Worm (Caenorhabditis elegans): ENCODE measurements around the gene F59A6.12.
A peak's percentile ranks its signal among the peaks of the same experiment; 100 is the strongest.

F59A6.12 gene

DNA sequence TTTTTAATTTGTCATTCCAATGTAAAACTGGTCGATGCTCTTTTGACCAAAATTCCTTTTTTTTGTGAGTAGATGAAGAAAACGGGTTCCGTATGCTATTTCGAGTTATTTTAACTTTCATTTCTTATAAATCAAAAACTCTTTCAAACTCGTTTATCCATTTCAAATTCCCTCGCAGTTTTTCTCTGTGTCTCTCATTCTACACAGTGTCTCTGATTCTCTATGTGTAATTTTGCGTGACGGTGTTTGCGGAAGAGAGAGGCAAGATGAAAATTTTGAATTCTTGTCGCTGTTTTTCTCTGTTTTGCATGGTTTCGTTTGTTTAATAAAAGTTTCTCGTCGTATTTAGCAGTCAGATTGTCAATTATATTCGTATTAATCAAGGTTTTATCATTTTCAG lies 12.8 kb downstream of the F59A6.12 start, which contains the start of gene citk-2 (continued):
- TF ChIP-seq nhr-90 (tag; optimal IDR thresholded peaks at IDR 0.05; ENCODE audit: poor library complexity) (peak; percentile 93), ces-1 (GFP tag; optimal IDR thresholded peaks at IDR 0.05) (no peak), nhr-28 (tag; optimal IDR thresholded peaks at IDR 0.05) (no peak), dsc-1 (tag; optimal IDR thresholded peaks at IDR 0.05) (peak; percentile 94), lin-35 (GFP tag; optimal IDR thresholded peaks at IDR 0.05) (peak; percentile 100), lir-3 (tag; optimal IDR thresholded peaks at IDR 0.05; ENCODE audit: poor library complexity) (peak; percentile 85), rnt-1 (tag; optimal IDR thresholded peaks at IDR 0.05) (peak; percentile 97), nhr-11 (tag; optimal IDR thresholded peaks at IDR 0.05) (peak; percentile 86), sptf-1 (tag; optimal IDR thresholded peaks at IDR 0.05) (no peak), C16A3.4 (tag; optimal IDR thresholded peaks at IDR 0.05) (peak; percentile 92), unc-98 (GFP tag; IDR thresholded peaks at IDR 0.05) (peak; percentile 41; the same call in 1 of the 2 replicates), unc-62 (GFP tag; optimal IDR thresholded peaks at IDR 0.05) (no peak), mdl-1 (tag; optimal IDR thresholded peaks at IDR 0.05) (peak in 1 of 2 experiments; percentile 67), blmp-1 (tag; optimal IDR thresholded peaks at IDR 0.05) (no peak), fos-1 (tag; optimal IDR thresholded peaks at IDR 0.05) (peak; percentile 93), nhr-85 (tag) (peak; percentile 95), lin-14 (GFP tag; optimal IDR thresholded peaks at IDR 0.05) (peak; percentile 88), Y116A8C.19 (tag; optimal IDR thresholded peaks at IDR 0.05; ENCODE audit: borderline replicate concordance) (no peak), nhr-71 (tag; optimal IDR thresholded peaks at IDR 0.05) (peak; percentile 96), mep-1 (tag; optimal IDR thresholded peaks at IDR 0.05) (peak; percentile 98), efl-1 (optimal IDR thresholded peaks at IDR 0.05) (peak; percentile 100), efl-1 (GFP tag; optimal IDR thresholded peaks at IDR 0.05 in 1 of 2) (peak; percentile 100), nhr-12 (tag; optimal IDR thresholded peaks at IDR 0.05) (no peak), ceh-90 (tag; optimal IDR thresholded peaks at IDR 0.05) (peak; percentile 60), fkh-10 (GFP tag; optimal IDR thresholded peaks at IDR 0.05) (peak; percentile 21), aly-2 (tag; optimal IDR thresholded peaks at IDR 0.05) (peak; percentile 92), ama-1 (optimal IDR thresholded peaks at IDR 0.05) (no peak), nhr-20 (tag; optimal IDR thresholded peaks at IDR 0.05) (peak; percentile 95), nhr-47 (tag; optimal IDR thresholded peaks at IDR 0.05) (peak; percentile 96), C34B4.2 (tag; optimal IDR thresholded peaks at IDR 0.05) (peak; percentile 45), skn-1 (tag; optimal IDR thresholded peaks at IDR 0.05) (peak; percentile 94), tbx-2 (tag; optimal IDR thresholded peaks at IDR 0.05) (peak; percentile 94), tlp-1 (tag; optimal IDR thresholded peaks at IDR 0.05) (no peak), vab-15 (tag; optimal IDR thresholded peaks at IDR 0.05) (no peak), irx-1 (tag; optimal IDR thresholded peaks at IDR 0.05) (peak; percentile 84), snpc-4 (tag; optimal IDR thresholded peaks at IDR 0.05) (peak; percentile 90), hlh-17 (GFP tag; optimal IDR thresholded peaks at IDR 0.05; ENCODE audit: borderline replicate concordance) (no peak), fkh-4 (tag; optimal IDR thresholded peaks at IDR 0.05; ENCODE audit: borderline replicate concordance) (peak; percentile 67)

DNA sequence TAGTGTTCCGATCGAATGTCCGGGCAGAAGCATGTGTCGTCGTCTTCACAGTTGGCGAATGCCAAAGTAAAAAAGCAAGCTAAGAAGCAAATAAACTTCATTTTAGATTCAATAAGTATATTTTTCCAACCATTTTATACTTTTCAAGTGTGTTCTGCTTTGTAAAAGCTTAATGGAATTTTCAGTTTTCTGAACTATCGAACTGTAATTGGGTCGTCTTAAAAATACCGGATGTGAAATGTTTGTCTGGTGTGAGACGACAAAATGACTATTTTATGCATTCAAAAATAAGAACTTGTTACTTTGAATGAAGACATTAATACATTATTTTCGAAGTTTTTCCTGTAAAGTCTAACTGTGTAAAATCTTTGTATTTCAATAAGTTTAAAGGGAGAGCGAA lies 13.2 kb downstream of the F59A6.12 start, which contains the start of gene F59A6.11:
Gene F59A6.11 (minus strand): TSS at position 101 of the 400 bp plus-strand sequence.
- TF ChIP-seq ceh-90 (tag; optimal IDR thresholded peaks at IDR 0.05): no peak
- TF ChIP-seq efl-1 (optimal IDR thresholded peaks at IDR 0.05): no peak
- TF ChIP-seq efl-1 (GFP tag; optimal IDR thresholded peaks at IDR 0.05 in 1 of 2): peak in 1 of 2 experiments; percentile 72

DNA sequence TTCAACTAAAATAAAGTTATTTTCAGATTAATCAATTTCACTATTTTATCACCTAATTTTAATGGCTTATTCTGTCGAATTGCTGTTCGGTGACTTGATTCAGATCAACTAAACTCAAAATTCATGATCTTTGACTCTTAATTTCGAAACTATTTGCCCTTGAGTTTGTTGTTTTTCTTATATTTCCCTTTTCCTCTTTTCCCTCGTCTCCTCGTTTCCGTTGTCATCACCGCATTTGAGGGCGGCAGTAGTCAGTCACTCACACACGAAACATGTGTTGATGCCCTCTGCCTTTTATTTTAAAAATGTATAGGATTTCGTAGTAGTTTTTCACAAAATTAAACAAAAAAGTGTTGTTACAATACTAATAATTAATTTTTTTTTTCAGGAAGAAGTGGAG lies 16.9 kb downstream of the F59A6.12 start, which contains the start of gene rnh-1.0:
Gene rnh-1.0 (plus strand): TSS at position 389 of the 400 bp plus-strand sequence.
- TF ChIP-seq unc-86 (tag; optimal IDR thresholded peaks at IDR 0.05): no peak
- TF ChIP-seq sox-4 (tag; optimal IDR thresholded peaks at IDR 0.05): no peak
- peak; percentile 11 for TF ChIP-seq snu-23 (GFP tag; optimal IDR thresholded peaks at IDR 0.05)
- TF ChIP-seq nhr-85 (tag): peak; percentile 74
- TF ChIP-seq C16A3.4 (tag; optimal IDR thresholded peaks at IDR 0.05): no peak
- TF ChIP-seq skn-1 (tag; optimal IDR thresholded peaks at IDR 0.05): peak; percentile 19
- peak in 2 of 3 experiments; percentile 28 to 30 for TF ChIP-seq dpl-1 (GFP tag; optimal IDR thresholded peaks at IDR 0.05)
- TF ChIP-seq sup-37 (GFP tag; optimal IDR thresholded peaks at IDR 0.05): no peak
- no peak for TF ChIP-seq elt-2 (tag; optimal IDR thresholded peaks at IDR 0.05)
- no peak for TF ChIP-seq ceh-90 (tag; optimal IDR thresholded peaks at IDR 0.05)
- TF ChIP-seq unc-130 (tag; optimal IDR thresholded peaks at IDR 0.05): no peak
- no peak for TF ChIP-seq F16B12.6 (tag; optimal IDR thresholded peaks at IDR 0.05)
- TF ChIP-seq rnt-1 (tag; optimal IDR thresholded peaks at IDR 0.05): peak; percentile 18
- TF ChIP-seq efl-1 (optimal IDR thresholded peaks at IDR 0.05): no peak
- peak; percentile 9 to 93 for TF ChIP-seq efl-1 (GFP tag; optimal IDR thresholded peaks at IDR 0.05 in 1 of 2)
- peak; percentile 47 for TF ChIP-seq mep-1 (tag; optimal IDR thresholded peaks at IDR 0.05)
- TF ChIP-seq lin-39 (tag; optimal IDR thresholded peaks at IDR 0.05): no peak
- TF ChIP-seq nhr-71 (tag; optimal IDR thresholded peaks at IDR 0.05): peak; percentile 25
- TF ChIP-seq ceh-8 (GFP tag; optimal IDR thresholded peaks at IDR 0.05): no peak
- TF ChIP-seq nhr-20 (tag; optimal IDR thresholded peaks at IDR 0.05): no peak
- peak; percentile 28 for TF ChIP-seq blmp-1 (tag; optimal IDR thresholded peaks at IDR 0.05)
- TF ChIP-seq lin-14 (GFP tag; optimal IDR thresholded peaks at IDR 0.05): peak; percentile 67
- no peak for TF ChIP-seq pqm-1 (tag; optimal IDR thresholded peaks at IDR 0.05)
- TF ChIP-seq lin-13 (GFP tag; optimal IDR thresholded peaks at IDR 0.05): no peak

Measured in whole organism, L1 larva.